Fruit fly (Drosophila melanogaster) whole organism, embryonic: ENCODE measurements around the gene Tre1.
A peak's percentile ranks its signal among the peaks of the same experiment; 100 is the strongest.

ENCODE experiments used
- Adf1 ChIP-seq: fragments of 200-800 bp; sonication (Bioruptor generic); IDR thresholded peaks from 2 replicates; pipeline ENCODE4 v1.3.6; 2022; ENCODE audit warnings: missing biosample characterization, missing genetic modification characterization
- Atf-2 ChIP-seq: fragments of 200-800 bp; sonication (Bioruptor generic); optimal IDR thresholded peaks from 2 replicates; lab custom pipeline; 2016; ENCODE audit warnings: missing biosample characterization, missing genetic modification characterization
- B-H1 ChIP-seq: fragments of 200-800 bp; sonication (Bioruptor generic); IDR thresholded peaks from 3 replicates; pipeline ENCODE4 v1.3.6; 2022; ENCODE audit warnings: missing biosample characterization, missing genetic modification characterization
- CG10979 ChIP-seq: fragments of 200-800 bp; sonication (Bioruptor generic); optimal IDR thresholded peaks from 2 replicates; lab custom pipeline; 2018; ENCODE audit warnings: missing biosample characterization, mild to moderate bottlenecking, missing genetic modification characterization, moderate library complexity
- CG11456 ChIP-seq: fragments of 200-800 bp; sonication (Bioruptor generic); IDR thresholded peaks from 3 replicates; pipeline ENCODE4 v1.3.6; 2022; ENCODE audit warnings: missing biosample characterization, missing genetic modification characterization
- CG11504 ChIP-seq: fragments of 200-800 bp; sonication (Bioruptor generic); optimal IDR thresholded peaks from 3 replicates; lab custom pipeline; 2019; ENCODE audit warnings: missing biosample characterization, mild to moderate bottlenecking, missing genetic modification characterization, moderate library complexity
- CG12104 ChIP-seq: fragments of 200-800 bp; sonication (Bioruptor generic); optimal IDR thresholded peaks from 3 replicates; lab custom pipeline; 2016; ENCODE audit warnings: missing biosample characterization, missing genetic modification characterization
- CG12391 ChIP-seq: fragments of 200-800 bp; sonication (Bioruptor generic); optimal IDR thresholded peaks from 3 replicates; lab custom pipeline; 2018; ENCODE audit warnings: missing biosample characterization, mild to moderate bottlenecking, missing genetic modification characterization, moderate library complexity
- CG15073 ChIP-seq: fragments of 200-800 bp; sonication (Bioruptor generic); optimal IDR thresholded peaks from 2 replicates; lab custom pipeline; 2016; ENCODE audit warnings: missing biosample characterization, missing genetic modification characterization
- CG3163 ChIP-seq: fragments of 200-800 bp; sonication (Bioruptor generic); optimal IDR thresholded peaks from 3 replicates; lab custom pipeline; 2016; ENCODE audit warnings: missing biosample characterization, missing genetic modification characterization
- CG4820 ChIP-seq: fragments of 200-800 bp; sonication (Bioruptor generic); optimal IDR thresholded peaks from 3 replicates; lab custom pipeline; 2016; ENCODE audit warnings: missing biosample characterization, missing genetic modification characterization
- CG4854 ChIP-seq: fragments of 200-800 bp; sonication (Bioruptor generic); optimal IDR thresholded peaks from 2 replicates; lab custom pipeline; 2016; ENCODE audit warnings: missing biosample characterization, missing genetic modification characterization, inconsistent platforms
- CG8290 ChIP-seq, 3 experiments: fragments of 200-800 bp; sonication (Bioruptor generic); optimal IDR thresholded peaks; 2 replicates each; lab custom pipeline; 2016 to 2019; ENCODE audit warnings: missing biosample characterization in 3 of 3, missing genetic modification characterization in 3 of 3, mild to moderate bottlenecking in 2 of 3, moderate library complexity in 1 of 3
- CG8478 ChIP-seq: fragments of >200 bp; optimal IDR thresholded peaks from 2 replicates; lab custom pipeline; 2018
- CG9609 ChIP-seq: fragments of 200-800 bp; sonication (Bioruptor generic); optimal IDR thresholded peaks from 3 replicates; lab custom pipeline; 2016; ENCODE audit warnings: missing biosample characterization, missing genetic modification characterization
- CHES-1-like ChIP-seq: fragments of 200-800 bp; sonication (Bioruptor generic); optimal IDR thresholded peaks from 2 replicates; lab custom pipeline; 2016; ENCODE audit warnings: missing biosample characterization, missing genetic modification characterization
- D19B ChIP-seq: fragments of 200-800 bp; sonication (Bioruptor generic); optimal IDR thresholded peaks from 2 replicates; lab custom pipeline; 2017; ENCODE audit warnings: missing biosample characterization, mild to moderate bottlenecking, missing genetic modification characterization
- Dad ChIP-seq: fragments of 200-800 bp; sonication (Bioruptor generic); optimal IDR thresholded peaks from 3 replicates; lab custom pipeline; 2016; ENCODE audit warnings: missing biosample characterization, missing genetic modification characterization
- Dek ChIP-seq: fragments of 200-800 bp; sonication (Bioruptor generic); optimal IDR thresholded peaks from 3 replicates; lab custom pipeline; 2019; ENCODE audit warnings: missing biosample characterization, mild to moderate bottlenecking, missing genetic modification characterization, moderate library complexity
- Dll ChIP-seq: fragments of 200-800 bp; sonication (Bioruptor generic); IDR thresholded peaks from 4 replicates; pipeline ENCODE4 v1.3.6; 2022; ENCODE audit warnings: missing biosample characterization, missing genetic modification characterization; ENCODE audit not compliant: partially characterized antibody
- Eip74EF ChIP-seq, 2 experiments: fragments of 200-800 bp in 1 of 2; fragments of >200 bp in 1 of 2; sonication (Bioruptor generic) in 1 of 2; optimal IDR thresholded peaks; 2 replicates each; lab custom pipeline; 2017 to 2019; ENCODE audit warnings: missing biosample characterization in 2 of 2, missing genetic modification characterization in 2 of 2, mild to moderate bottlenecking in 1 of 2, moderate library complexity in 1 of 2
- Hsf ChIP-seq: fragments of 200-800 bp; sonication (Bioruptor generic); optimal IDR thresholded peaks from 3 replicates; lab custom pipeline; 2016; ENCODE audit warnings: missing biosample characterization, missing genetic modification characterization
- MESR4 ChIP-seq: fragments of 200-800 bp; sonication (Bioruptor generic); optimal IDR thresholded peaks from 2 replicates; lab custom pipeline; 2018; ENCODE audit warnings: missing biosample characterization, mild to moderate bottlenecking, missing genetic modification characterization, moderate library complexity
- MTF-1 ChIP-seq: fragments of 200-800 bp; sonication (Bioruptor generic); optimal IDR thresholded peaks from 2 replicates; lab custom pipeline; 2018; ENCODE audit warnings: missing biosample characterization, mild to moderate bottlenecking, missing genetic modification characterization, borderline replicate concordance
- Nf-YB ChIP-seq: fragments of 200-800 bp; sonication (Bioruptor generic); optimal IDR thresholded peaks from 3 replicates; lab custom pipeline; 2019; ENCODE audit warnings: missing biosample characterization, mild to moderate bottlenecking, missing genetic modification characterization, moderate library complexity
- Scr ChIP-seq: fragments of 200-800 bp; sonication (Bioruptor generic); IDR thresholded peaks from 2 replicates; pipeline ENCODE4 v1.3.6; 2022; ENCODE audit warnings: missing biosample characterization, missing genetic modification characterization; ENCODE audit not compliant: partially characterized antibody
- Ssrp ChIP-seq: fragments of 200-800 bp; sonication (Bioruptor generic); optimal IDR thresholded peaks from 2 replicates; lab custom pipeline; 2018; ENCODE audit warnings: missing biosample characterization, mild to moderate bottlenecking, missing genetic modification characterization, moderate library complexity
- Vsx1 ChIP-seq: fragments of 200-800 bp; sonication (Bioruptor generic); optimal IDR thresholded peaks from 2 replicates; lab custom pipeline; 2017; ENCODE audit warnings: missing biosample characterization, mild to moderate bottlenecking, missing genetic modification characterization, missing genetic modification reagents
- ash1 ChIP-seq: fragments of 200-800 bp; sonication (Bioruptor generic); optimal IDR thresholded peaks from 2 replicates; lab custom pipeline; 2018; ENCODE audit warnings: missing biosample characterization, mild to moderate bottlenecking, missing genetic modification characterization
- bcd ChIP-seq: fragments of 200-800 bp; sonication (Bioruptor generic); optimal IDR thresholded peaks from 2 replicates; lab custom pipeline; 2017; ENCODE audit warnings: missing biosample characterization, mild to moderate bottlenecking, missing genetic modification characterization
- cad ChIP-seq: fragments of >200 bp; optimal IDR thresholded peaks from 2 replicates; lab custom pipeline; 2017; ENCODE audit warnings: missing biosample characterization, missing genetic modification characterization
- cg ChIP-seq: fragments of 200-800 bp; sonication (Bioruptor generic); optimal IDR thresholded peaks from 3 replicates; lab custom pipeline; 2019; ENCODE audit warnings: missing biosample characterization, mild to moderate bottlenecking, missing genetic modification characterization, moderate library complexity
- chinmo ChIP-seq: fragments of 200-800 bp; sonication (Bioruptor generic); IDR thresholded peaks from 4 replicates; pipeline ENCODE4 v1.3.6; 2022; ENCODE audit warnings: missing biosample characterization, missing genetic modification characterization; ENCODE audit not compliant: partially characterized antibody
- en ChIP-seq: fragments of 200-800 bp; sonication (Bioruptor generic); optimal IDR thresholded peaks from 2 replicates; lab custom pipeline; 2016; ENCODE audit warnings: missing biosample characterization, missing genetic modification characterization
- luna ChIP-seq: fragments of 200-800 bp; sonication (Bioruptor generic); optimal IDR thresholded peaks from 2 replicates; lab custom pipeline; 2016; ENCODE audit warnings: missing biosample characterization, missing genetic modification characterization
- pnt ChIP-seq: fragments of 200-800 bp; sonication (Bioruptor generic); optimal IDR thresholded peaks from 3 replicates; lab custom pipeline; 2016; ENCODE audit warnings: missing biosample characterization, missing genetic modification characterization
- pros ChIP-seq: fragments of 200-800 bp; sonication (Bioruptor generic); optimal IDR thresholded peaks from 3 replicates; lab custom pipeline; 2019; ENCODE audit warnings: missing biosample characterization, mild to moderate bottlenecking, missing genetic modification characterization, moderate library complexity
- ranshi ChIP-seq: fragments of 200-800 bp; sonication (Bioruptor generic); IDR thresholded peaks from 2 replicates; pipeline ENCODE4 v1.3.6; 2022; ENCODE audit warnings: missing biosample characterization, missing genetic modification characterization
- sisA ChIP-seq: fragments of 200-800 bp; sonication (Bioruptor generic); IDR thresholded peaks from 2 replicates; pipeline ENCODE4 v1.3.6; 2022; ENCODE audit warnings: missing biosample characterization, missing genetic modification characterization
- ssp ChIP-seq: fragments of 200-800 bp; sonication (Bioruptor generic); IDR thresholded peaks from 2 replicates; pipeline ENCODE4 v1.3.6; 2022; ENCODE audit warnings: missing biosample characterization, missing genetic modification characterization
- stwl ChIP-seq: fragments of 200-800 bp; sonication (Bioruptor generic); optimal IDR thresholded peaks from 3 replicates; lab custom pipeline; 2018; ENCODE audit warnings: missing biosample characterization, mild to moderate bottlenecking, missing genetic modification characterization, moderate library complexity
- toy ChIP-seq: fragments of 200-800 bp; sonication (Bioruptor generic); IDR thresholded peaks from 2 replicates; pipeline ENCODE4 v1.3.6; 2022; ENCODE audit warnings: missing biosample characterization, missing genetic modification characterization
- twi ChIP-seq: fragments of 200-800 bp; optimal IDR thresholded peaks from 2 replicates; lab custom pipeline; 2019; ENCODE audit warnings: missing biosample characterization, mild to moderate bottlenecking, missing genetic modification characterization, moderate library complexity

Gene Tre1

DNA sequence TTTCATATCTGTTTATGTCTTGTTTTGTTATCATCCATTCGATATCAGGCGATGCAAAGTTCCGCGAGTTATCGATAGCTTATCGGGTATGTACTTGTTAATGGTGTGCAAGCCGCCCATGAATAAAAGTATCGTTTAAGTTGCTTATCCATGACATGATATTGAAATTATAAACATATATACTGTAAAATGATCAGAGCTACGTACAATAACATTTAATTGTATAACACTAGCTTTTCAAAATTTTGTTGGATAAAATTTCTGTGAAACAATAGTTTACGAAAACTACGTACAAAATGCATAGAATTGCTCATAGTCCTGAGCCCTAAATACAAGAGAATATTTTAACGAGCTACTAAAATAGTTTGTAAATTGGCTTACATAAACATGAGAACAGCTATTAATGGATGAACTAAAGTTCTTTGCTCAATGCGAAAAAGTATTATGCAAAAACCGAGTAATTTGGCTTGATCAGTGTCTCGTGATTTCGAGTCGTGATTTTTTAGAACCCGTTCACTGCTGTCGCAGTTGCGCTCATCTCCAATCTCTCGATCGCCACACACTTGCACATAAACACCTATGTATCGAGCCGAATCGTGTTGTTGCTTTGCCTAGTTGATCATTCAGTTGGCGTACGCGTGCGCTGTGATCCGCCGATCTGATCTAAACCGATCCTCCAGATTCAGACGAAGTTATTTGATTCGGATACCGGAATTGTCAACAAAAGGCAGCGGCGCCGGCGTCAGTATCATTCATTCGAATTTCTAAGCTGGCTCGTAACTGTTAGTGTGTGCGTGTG is 9.8 kb upstream of the Tre1 start, which contains the start of the genes PGAP1 and cv (continued):
- TF ChIP-seq Atf-2 (GFP tag; lab: Kevin White, UChicago) (peak; percentile 18), CG3163 (GFP tag; lab: Kevin White, UChicago) (no peak), luna (GFP tag; lab: Kevin White, UChicago) (no peak), sisA (GFP tag; lab: Robert Waterston, UW) (no peak)

DNA sequence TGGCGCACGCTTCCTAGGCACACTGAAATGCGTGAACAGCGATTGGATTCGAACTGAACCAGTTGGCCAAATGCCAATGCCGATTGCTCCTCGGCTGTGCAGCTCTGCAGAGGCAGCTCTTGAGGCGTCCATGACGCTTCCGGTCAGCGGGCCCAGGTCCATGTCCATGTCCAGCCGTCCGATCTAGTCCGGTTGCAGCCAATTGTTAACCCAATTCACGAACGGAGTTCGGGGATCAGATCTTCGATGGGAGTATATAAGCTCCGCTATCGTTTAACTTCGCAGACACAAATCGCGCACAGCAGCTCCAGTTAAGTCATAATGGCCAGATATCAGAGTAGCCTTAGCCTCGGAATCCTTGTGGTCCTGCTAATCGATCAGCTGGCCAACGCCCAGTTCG is 3.2 kb upstream of the Tre1 start, which contains the start of gene CG42449:
Gene CG42449 (plus strand): TSS at position 301 of the 400 bp plus-strand sequence.
- no peak for TF ChIP-seq Vsx1 (GFP tag; lab: Kevin White, UChicago)
- TF ChIP-seq en (GFP tag; lab: Kevin White, UChicago) = no peak
- no peak for TF ChIP-seq CG11504 (tag; lab: Kevin White, UChicago)
- TF ChIP-seq cg = no peak
- no peak for TF ChIP-seq Hsf (GFP tag; lab: Kevin White, UChicago)
- no peak for TF ChIP-seq ash1 (GFP tag; lab: Kevin White, UChicago)
- no peak for TF ChIP-seq CG15073
- no peak for TF ChIP-seq CG4854
- TF ChIP-seq ssp (GFP tag; lab: Robert Waterston, UW) = no peak

DNA sequence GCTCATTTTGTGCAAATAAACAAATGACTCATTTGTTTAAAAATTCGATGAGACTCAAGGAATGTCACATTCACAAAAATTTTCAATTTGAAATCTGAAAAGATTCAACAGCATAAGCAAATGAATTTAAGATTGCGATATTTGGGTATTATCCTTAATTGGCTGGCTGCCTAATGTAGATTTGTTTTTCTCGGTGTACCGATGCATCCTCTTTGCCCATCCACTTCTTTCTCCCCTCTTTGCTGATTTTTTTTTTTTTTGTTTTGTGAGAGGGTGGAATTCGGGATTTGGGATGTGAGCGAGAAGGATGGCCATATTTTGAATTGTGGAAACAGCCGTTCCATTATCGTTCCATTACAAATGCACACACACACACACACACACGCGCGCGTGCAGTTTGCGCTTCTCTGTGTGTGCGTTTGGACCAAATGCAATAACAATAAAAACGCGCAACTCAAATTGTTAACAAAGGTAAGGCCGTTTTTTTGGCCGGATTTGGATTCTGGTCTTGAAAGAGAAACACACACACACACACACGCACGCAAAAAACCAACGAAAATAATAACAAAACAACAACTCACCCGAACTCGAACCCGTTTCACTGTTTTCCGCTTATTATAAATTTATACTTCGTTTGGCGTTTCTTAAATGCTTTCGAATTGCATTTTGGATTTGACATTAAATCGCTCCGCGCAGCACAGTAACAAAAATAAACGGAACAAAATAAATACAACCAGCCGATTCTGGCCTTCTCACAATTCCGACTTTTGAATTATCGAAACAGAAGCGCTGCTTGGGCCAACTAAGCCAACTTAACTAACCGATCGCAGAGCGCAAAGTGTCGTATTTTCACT is 471 bp downstream of the Tre1 start:
- TF ChIP-seq bcd (GFP tag; lab: Kevin White, UChicago) = peak; percentile 40
- TF ChIP-seq CG9609 = peak; percentile 41
- no peak for TF ChIP-seq Dll (GFP tag; lab: Robert Waterston, UW)
- no peak for TF ChIP-seq chinmo (GFP tag; lab: Robert Waterston, UW)
- no peak for TF ChIP-seq toy
- peak; percentile 50 for TF ChIP-seq CG4820 (GFP tag; lab: Kevin White, UChicago)
- TF ChIP-seq Dad = no peak
- no peak for TF ChIP-seq Dek (tag; lab: Kevin White, UChicago)
- TF ChIP-seq twi (tag; lab: Kevin White, UChicago) = no peak
- TF ChIP-seq Ssrp (tag; lab: Kevin White, UChicago) = peak; percentile 63
- no peak for TF ChIP-seq MESR4
- peak; percentile 50 for TF ChIP-seq pnt (GFP tag; lab: Kevin White, UChicago)
- TF ChIP-seq ranshi = no peak
- no peak for TF ChIP-seq CG8478
- TF ChIP-seq CG11456 (GFP tag; lab: Robert Waterston, UW) = no peak
- peak; percentile 35 for TF ChIP-seq Hsf (GFP tag; lab: Kevin White, UChicago)
- no peak for TF ChIP-seq stwl (tag; lab: Kevin White, UChicago)
- TF ChIP-seq MTF-1 (GFP tag; lab: Kevin White, UChicago) = peak; percentile 3
- no peak for TF ChIP-seq Scr (GFP tag; lab: Robert Waterston, UW)
- TF ChIP-seq Nf-YB = peak; percentile 10
- peak; percentile 35 for TF ChIP-seq Atf-2 (GFP tag; lab: Kevin White, UChicago)
- TF ChIP-seq Vsx1 (GFP tag; lab: Kevin White, UChicago) = no peak
- TF ChIP-seq pros = no peak
- TF ChIP-seq Adf1 (GFP tag; lab: Robert Waterston, UW) = no peak
- TF ChIP-seq B-H1 (GFP tag; lab: Robert Waterston, UW) = 0 out of 3 replicates have a peak, but pooled peaks have one; percentile 20
- TF ChIP-seq D19B (GFP tag; lab: Kevin White, UChicago) = no peak
- no peak for TF ChIP-seq CG12104 (GFP tag; lab: Kevin White, UChicago)
- peak; percentile 78 for TF ChIP-seq CG10979 (tag; lab: Kevin White, UChicago)
- no peak for TF ChIP-seq CHES-1-like (GFP tag; lab: Kevin White, UChicago)
- no peak for TF ChIP-seq Eip74EF (GFP tag; optimal IDR thresholded peaks at IDR 0.05; lab: Kevin White, UChicago)
- peak; percentile 67 for TF ChIP-seq CG12391 (tag; lab: Kevin White, UChicago)
- peak; percentile 5 for TF ChIP-seq CG8290 (GFP tag; optimal IDR thresholded peaks at IDR 0.05; lab: Kevin White, UChicago)
- no peak for TF ChIP-seq CG8290 (tag; optimal IDR thresholded peaks at IDR 0.05; lab: Kevin White, UChicago)
- no peak for TF ChIP-seq cad (GFP tag; lab: Kevin White, UChicago)
